Worm (Caenorhabditis elegans) whole organism, young adult: ENCODE data around the gene hlh-11.

Experiments
- B0336.3 ChIP-seq: fragments of 200-800 bp; sonication (Bioruptor generic); IDR thresholded peaks from 2 replicates; pipeline ENCODE4 v1.3.6; 2022; ENCODE audit warnings: missing genetic modification characterization, missing compliant biosample characterization
- F10E7.11 ChIP-seq: sonication (generic microtip); optimal IDR thresholded peaks from 2 replicates; lab custom pipeline; 2017; ENCODE audit warnings: mild to moderate bottlenecking, missing genetic modification characterization, moderate library complexity, missing compliant biosample characterization
- F33H1.4 ChIP-seq: fragments of 200-800 bp; sonication (Bioruptor generic); IDR thresholded peaks from 2 replicates; pipeline ENCODE4 v1.3.6; 2022; ENCODE audit warnings: missing genetic modification reagents, missing genetic modification characterization, missing compliant biosample characterization
- F49E8.2 ChIP-seq: sonication (generic microtip); optimal IDR thresholded peaks from 3 replicates; lab custom pipeline; 2017; ENCODE audit warnings: missing genetic modification characterization, mild to moderate bottlenecking, missing compliant biosample characterization, antibody characterized with exemption, moderate library complexity; ENCODE audit not compliant: insufficient read depth
- F57A8.1 ChIP-seq: fragments of 200-800 bp; sonication (Bioruptor generic); optimal IDR thresholded peaks from 2 replicates; lab custom pipeline; 2018; ENCODE audit warnings: mild to moderate bottlenecking, missing genetic modification characterization, moderate library complexity, missing compliant biosample characterization
- F57C9.4 ChIP-seq: sonication (generic microtip); optimal IDR thresholded peaks from 2 replicates; lab custom pipeline; 2017; ENCODE audit warnings: mild to moderate bottlenecking, missing genetic modification characterization, missing compliant biosample characterization
- K12H6.12 ChIP-seq: fragments of 200-800 bp; sonication (Bioruptor generic); optimal IDR thresholded peaks from 2 replicates; lab custom pipeline; 2018; ENCODE audit warnings: mild to moderate bottlenecking, missing genetic modification characterization, missing compliant biosample characterization
- T07F8.4 ChIP-seq: sonication (generic microtip); optimal IDR thresholded peaks from 2 replicates; lab custom pipeline; 2016; ENCODE audit warnings: mild to moderate bottlenecking, missing genetic modification characterization, moderate library complexity, missing compliant biosample characterization
- Y53F4B.3 ChIP-seq: fragments of 200-800 bp; sonication (Bioruptor generic); IDR thresholded peaks from 2 replicates; pipeline ENCODE4 v1.3.6; 2022; ENCODE audit warnings: missing genetic modification reagents, missing genetic modification characterization, missing compliant biosample characterization
- Y56A3A.18 ChIP-seq: fragments of 200-800 bp; sonication (Bioruptor generic); IDR thresholded peaks from 2 replicates; pipeline ENCODE4 v1.3.6; 2022; ENCODE audit warnings: missing genetic modification reagents, missing genetic modification characterization, missing compliant biosample characterization
- Y79H2A.3 ChIP-seq: fragments of 200-800 bp; sonication (Bioruptor generic); conservative IDR thresholded peaks from 2 replicates; pipeline ENCODE4 v1.3.6; 2022; ENCODE audit warnings: missing genetic modification reagents, missing genetic modification characterization, missing compliant biosample characterization
- ZK185.1 ChIP-seq: sonication (generic microtip); optimal IDR thresholded peaks from 2 replicates; lab custom pipeline; 2016; ENCODE audit warnings: mild to moderate bottlenecking, missing genetic modification characterization, missing compliant biosample characterization; ENCODE audit not compliant: poor library complexity, severe bottlenecking
- attf-3 ChIP-seq: fragments of 200-800 bp; sonication (Bioruptor generic); conservative IDR thresholded peaks from 2 replicates; pipeline ENCODE4 v1.3.6; 2022; ENCODE audit warnings: missing genetic modification reagents, missing genetic modification characterization, missing compliant biosample characterization
- bed-2 ChIP-seq: fragments of 200-800 bp; sonication (Bioruptor generic); IDR thresholded peaks from 2 replicates; pipeline ENCODE4 v1.3.6; 2022; ENCODE audit warnings: missing genetic modification reagents, missing genetic modification characterization, missing compliant biosample characterization
- ccch-3 ChIP-seq: fragments of 200-800 bp; sonication (Bioruptor generic); optimal IDR thresholded peaks from 2 replicates; lab custom pipeline; 2018; ENCODE audit warnings: mild to moderate bottlenecking, missing genetic modification characterization, missing compliant biosample characterization
- ceh-27 ChIP-seq: fragments of 200-800 bp; sonication (Bioruptor generic); optimal IDR thresholded peaks from 2 replicates; lab custom pipeline; 2018; ENCODE audit warnings: mild to moderate bottlenecking, missing genetic modification characterization, moderate library complexity, missing compliant biosample characterization
- dox-1 ChIP-seq: fragments of 200-800 bp; sonication (Bioruptor generic); IDR thresholded peaks from 2 replicates; pipeline ENCODE4 v1.3.6; 2022; ENCODE audit warnings: missing genetic modification reagents, missing genetic modification characterization, missing compliant biosample characterization
- egl-44 ChIP-seq: fragments of 200-800 bp; sonication (Bioruptor generic); IDR thresholded peaks from 2 replicates; pipeline ENCODE4 v1.3.6; 2022; ENCODE audit warnings: missing genetic modification reagents, missing genetic modification characterization, missing compliant biosample characterization
- hlh-12 ChIP-seq: sonication (generic microtip); optimal IDR thresholded peaks from 2 replicates; lab custom pipeline; 2016; ENCODE audit warnings: missing genetic modification characterization, missing compliant biosample characterization
- hmg-1.2 ChIP-seq: fragments of 200-800 bp; sonication (Bioruptor generic); IDR thresholded peaks from 2 replicates; pipeline ENCODE4 v1.3.6; 2022; ENCODE audit warnings: missing genetic modification reagents, missing genetic modification characterization, missing compliant biosample characterization
- lin-26 ChIP-seq: fragments of 200-800 bp; sonication (Bioruptor generic); IDR thresholded peaks from 2 replicates; pipeline ENCODE4 v1.3.6; 2022; ENCODE audit warnings: missing genetic modification reagents, missing genetic modification characterization, missing compliant biosample characterization
- lin-40 ChIP-seq: sonication (generic microtip); optimal IDR thresholded peaks from 2 replicates; lab custom pipeline; 2016; ENCODE audit warnings: missing genetic modification characterization, mild to moderate bottlenecking, missing compliant biosample characterization, missing genotype, missing genetic modification reagents
- lsy-27 ChIP-seq: sonication (generic microtip); optimal IDR thresholded peaks from 2 replicates; lab custom pipeline; 2017; ENCODE audit warnings: missing genetic modification characterization, mild to moderate bottlenecking, missing compliant biosample characterization, antibody characterized with exemption, missing genotype, borderline replicate concordance; ENCODE audit not compliant: insufficient read depth
- madf-10 ChIP-seq: sonication (generic microtip); optimal IDR thresholded peaks from 2 replicates; lab custom pipeline; 2016; ENCODE audit warnings: mild to moderate bottlenecking, missing genetic modification characterization, missing compliant biosample characterization
- mxl-1 ChIP-seq: sonication (generic microtip); optimal IDR thresholded peaks from 2 replicates; lab custom pipeline; 2016; ENCODE audit warnings: missing genetic modification characterization, missing compliant biosample characterization
- nfyb-1 ChIP-seq: fragments of 200-800 bp; sonication (Bioruptor generic); IDR thresholded peaks from 2 replicates; pipeline ENCODE4 v1.3.6; 2022; ENCODE audit warnings: missing genetic modification reagents, missing genetic modification characterization, missing compliant biosample characterization
- nhr-120 ChIP-seq: fragments of 200-800 bp; sonication (Bioruptor generic); IDR thresholded peaks from 2 replicates; pipeline ENCODE4 v1.3.6; 2022; ENCODE audit warnings: missing genetic modification characterization, missing compliant biosample characterization
- nhr-27 ChIP-seq: fragments of 200-800 bp; sonication (Bioruptor generic); optimal IDR thresholded peaks from 2 replicates; lab custom pipeline; 2018; ENCODE audit warnings: mild to moderate bottlenecking, missing genetic modification characterization, moderate library complexity, missing compliant biosample characterization
- nhr-80 ChIP-seq: sonication (generic microtip); optimal IDR thresholded peaks from 2 replicates; lab custom pipeline; 2016; ENCODE audit warnings: missing genetic modification characterization, missing compliant biosample characterization
- nhr-90 ChIP-seq: sonication (generic microtip); optimal IDR thresholded peaks from 2 replicates; lab custom pipeline; 2016; ENCODE audit warnings: missing genotype, mild to moderate bottlenecking, missing genetic modification characterization, missing compliant biosample characterization
- pha-4 ChIP-seq: fragments of 150-350 bp; sonication (generic microtip); optimal IDR thresholded peaks from 2 replicates; lab custom pipeline; 2014; ENCODE audit warnings: missing biosample characterization, missing genetic modification reagents, missing genetic modification characterization
- rcor-1 ChIP-seq: fragments of 200-800 bp; sonication (Bioruptor generic); IDR thresholded peaks from 2 replicates; pipeline ENCODE4 v1.3.6; 2022; ENCODE audit warnings: missing genetic modification reagents, missing genetic modification characterization, missing compliant biosample characterization
- snpc-1.1 ChIP-seq: sonication (generic microtip); optimal IDR thresholded peaks from 2 replicates; lab custom pipeline; 2017; ENCODE audit warnings: missing genetic modification characterization, mild to moderate bottlenecking, missing compliant biosample characterization, antibody characterized with exemption, moderate library complexity, missing genotype, missing genetic modification reagents; ENCODE audit not compliant: insufficient read depth
- snpc-1.3 ChIP-seq: sonication (generic microtip); optimal IDR thresholded peaks from 2 replicates; lab custom pipeline; 2017; ENCODE audit warnings: missing genetic modification characterization, mild to moderate bottlenecking, missing compliant biosample characterization, antibody characterized with exemption, moderate library complexity, missing genotype, missing genetic modification reagents; ENCODE audit not compliant: insufficient read depth
- snpc-3.4 ChIP-seq: sonication (generic microtip); optimal IDR thresholded peaks from 2 replicates; lab custom pipeline; 2017; ENCODE audit warnings: missing genetic modification characterization, mild to moderate bottlenecking, missing compliant biosample characterization, antibody characterized with exemption, moderate library complexity, missing genotype, missing genetic modification reagents
- zfh-2 ChIP-seq: fragments of 200-800 bp; sonication (Bioruptor generic); conservative IDR thresholded peaks from 2 replicates; pipeline ENCODE4 v1.3.6; 2022; ENCODE audit warnings: missing genetic modification reagents, missing genetic modification characterization, missing compliant biosample characterization
- ztf-25 ChIP-seq: fragments of 200-800 bp; sonication (Bioruptor generic); IDR thresholded peaks from 2 replicates; pipeline ENCODE4 v1.3.6; 2022; ENCODE audit warnings: missing genetic modification reagents, missing genetic modification characterization, missing compliant biosample characterization
- ztf-3 ChIP-seq: fragments of 200-800 bp; sonication (Bioruptor generic); optimal IDR thresholded peaks from 2 replicates; lab custom pipeline; 2018; ENCODE audit warnings: mild to moderate bottlenecking, missing genetic modification characterization, missing compliant biosample characterization

The hlh-11 gene

DNA sequence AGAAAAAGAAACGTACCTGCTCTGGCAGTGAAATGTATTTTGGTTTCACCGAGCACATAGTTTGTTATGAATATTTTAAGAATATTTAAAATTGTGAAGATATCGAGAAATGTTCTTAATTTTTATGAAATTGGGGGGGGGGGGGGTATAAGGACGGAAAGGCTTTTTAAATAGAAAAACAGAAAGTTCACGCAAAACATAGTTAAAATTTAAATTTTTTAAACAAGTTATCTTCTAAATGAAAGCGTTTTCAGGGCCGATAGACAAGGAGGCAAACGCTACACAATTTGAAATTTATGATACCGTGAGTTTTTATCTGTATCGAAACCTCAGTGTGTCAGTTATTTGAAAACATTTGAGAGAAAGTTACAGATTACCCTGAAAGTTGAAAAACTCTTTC lies 36.3 kb downstream of the hlh-11 start, which contains the start of gene C15H7.4:
Gene C15H7.4 (minus strand): TSS at position 101 of the 400 bp plus-strand sequence.
- TF ChIP-seq dox-1 (no peak), egl-44 (GFP tag; lab: Robert Waterston, UW) (no peak), Y56A3A.18 (GFP tag; lab: Robert Waterston, UW) (no peak), Y53F4B.3 (no peak), T07F8.4 (no peak), nhr-120 (GFP tag; lab: Robert Waterston, UW) (no peak), snpc-1.3 (tag; lab: Kevin White, UChicago) (no peak), nhr-27 (tag; lab: Kevin White, UChicago) (no peak), F57C9.4 (no peak), ccch-3 (no peak), madf-10 (tag; lab: Kevin White, UChicago) (no peak), nfyb-1 (no peak), rcor-1 (GFP tag; lab: Robert Waterston, UW) (no peak), ztf-25 (GFP tag; lab: Robert Waterston, UW) (no peak), F10E7.11 (tag; lab: Kevin White, UChicago) (no peak), pha-4 (tag; lab: Kevin White, UChicago) (no peak), mxl-1 (tag; lab: Kevin White, UChicago) (no peak), zfh-2 (GFP tag; lab: Robert Waterston, UW) (no peak), ZK185.1 (no peak)

DNA sequence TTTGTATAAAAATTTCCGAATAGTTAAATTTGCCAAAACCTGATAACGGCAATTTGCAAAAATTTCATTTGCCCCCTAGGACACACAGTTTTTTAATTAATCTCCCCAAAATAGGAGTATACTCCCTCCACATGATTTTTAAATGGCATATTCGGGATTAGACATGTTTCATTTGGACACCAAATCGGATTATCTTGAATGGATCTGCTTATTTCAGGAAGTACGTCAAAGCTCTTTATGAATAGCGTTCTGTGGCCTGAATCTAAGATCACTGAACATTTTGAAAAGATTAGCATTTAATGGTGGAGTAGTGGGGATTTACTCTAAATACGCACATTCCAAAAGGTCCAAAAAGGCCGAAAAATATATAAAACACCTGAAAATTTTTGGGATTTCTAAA lies 39.1 kb downstream of the hlh-11 start:
- TF ChIP-seq lin-26 (GFP tag; lab: Robert Waterston, UW) (no peak), hmg-1.2 (no peak), F57A8.1 (GFP tag; lab: Kevin White, UChicago) (no peak), nhr-80 (tag; lab: Kevin White, UChicago) (no peak), lsy-27 (tag; lab: Kevin White, UChicago) (no peak), nhr-90 (tag; lab: Kevin White, UChicago) (no peak), F49E8.2 (tag; lab: Kevin White, UChicago) (no peak), B0336.3 (GFP tag; lab: Robert Waterston, UW) (no peak), snpc-3.4 (no peak), attf-3 (GFP tag; lab: Robert Waterston, UW) (no peak), Y53F4B.3 (no peak), T07F8.4 (no peak), F33H1.4 (GFP tag; lab: Robert Waterston, UW) (no peak), hlh-12 (no peak)
- TF ChIP-seq, all 124 proteins: peak for 0

DNA sequence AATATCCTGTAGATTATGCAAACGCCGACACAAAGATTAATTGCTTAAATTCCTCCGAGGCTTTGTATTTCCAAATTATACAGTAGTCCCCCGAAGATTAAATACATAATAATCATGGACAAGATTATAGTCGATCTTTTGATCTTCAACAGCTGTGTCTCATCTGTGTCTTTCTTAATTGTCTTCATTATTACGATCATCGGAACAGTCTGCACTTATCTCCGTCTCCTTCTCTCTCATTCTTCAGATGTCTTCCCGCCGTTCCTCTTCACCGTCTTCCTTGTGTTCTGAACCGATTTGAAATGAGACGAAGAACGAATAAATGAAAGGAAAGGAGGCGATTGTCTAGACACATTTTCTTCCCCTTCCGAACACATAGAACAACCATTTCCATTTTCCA lies 41.6 kb downstream of the hlh-11 start:
- TF ChIP-seq bed-2 (GFP tag; lab: Robert Waterston, UW): no peak

DNA sequence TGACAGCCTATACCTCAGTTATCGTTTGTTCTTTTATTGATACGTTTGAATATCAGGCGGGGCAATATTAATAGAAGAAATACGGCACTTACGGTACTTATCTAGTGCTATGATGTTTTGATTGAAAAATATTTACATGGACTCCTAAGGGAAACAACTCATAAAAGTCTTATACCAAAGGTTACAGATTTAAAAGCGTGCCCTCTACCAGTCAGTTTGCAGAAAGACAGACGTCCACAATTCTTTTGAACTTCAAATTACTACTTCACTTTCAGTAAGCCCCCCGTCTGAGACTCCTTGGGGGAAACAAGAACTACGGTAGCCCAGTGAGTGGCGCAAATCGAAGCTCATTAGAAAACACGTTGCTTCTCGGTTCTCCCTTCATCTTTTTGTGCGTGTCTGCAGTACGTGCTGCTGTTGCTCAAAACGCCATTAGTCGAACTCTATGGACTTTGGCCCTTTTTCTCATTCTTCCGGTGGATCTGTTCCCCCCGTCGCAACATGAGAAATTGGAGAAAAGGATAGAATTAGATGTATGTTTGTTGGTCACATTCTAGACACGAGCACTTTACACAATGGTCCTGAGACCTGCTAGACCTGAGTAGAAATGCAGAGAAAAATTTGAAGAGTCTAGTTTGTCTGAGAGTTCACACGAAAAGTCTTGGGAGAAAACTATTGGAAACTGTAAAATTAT lies 42.9 kb downstream of the hlh-11 start:
- no peak for TF ChIP-seq attf-3 (GFP tag; lab: Robert Waterston, UW)
- no peak for TF ChIP-seq snpc-1.1 (tag; lab: Kevin White, UChicago)
- TF ChIP-seq egl-44 (GFP tag; lab: Robert Waterston, UW): no peak
- no peak for TF ChIP-seq ztf-3 (GFP tag; lab: Kevin White, UChicago)
- peak; percentile 22 for TF ChIP-seq K12H6.12
- TF ChIP-seq Y79H2A.3 (GFP tag; lab: Robert Waterston, UW): no peak
- no peak for TF ChIP-seq lin-40
- no peak for TF ChIP-seq ceh-27 (GFP tag; lab: Kevin White, UChicago)
